Fruit fly (Drosophila melanogaster): ENCODE measurements around the gene CG5160.

The CG5160 gene

DNA sequence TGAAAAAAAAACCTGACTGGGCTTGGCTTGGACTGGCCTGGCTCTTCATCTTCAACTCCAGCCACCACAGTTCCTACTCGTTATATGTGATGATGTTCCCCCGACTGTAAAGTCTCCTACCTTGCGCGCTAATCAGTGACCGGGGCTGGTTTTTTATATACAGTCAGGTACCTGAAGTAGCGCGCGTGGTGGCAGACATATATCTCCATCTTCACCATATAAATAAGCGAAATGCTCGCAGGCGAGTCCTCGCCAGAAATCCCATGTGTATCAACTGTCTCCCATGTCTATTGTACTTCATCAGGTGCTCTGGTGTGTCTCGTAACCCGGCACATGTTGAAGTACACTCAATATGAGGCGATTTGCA, 27.1 kb upstream of the CG5160 start:
- TF ChIP-seq Sp1 (GFP tag; optimal IDR thresholded peaks at IDR 0.05) (no peak), Dfd (GFP tag; optimal IDR thresholded peaks at IDR 0.05) (no peak), fru (GFP tag; optimal IDR thresholded peaks at IDR 0.05) (no peak), Dif (GFP tag; optimal IDR thresholded peaks at IDR 0.05; ENCODE audit: partially characterized antibody) (peak; percentile 3), HLH106 (tag; optimal IDR thresholded peaks at IDR 0.05) (no peak), Hr83 (GFP tag; optimal IDR thresholded peaks at IDR 0.05; ENCODE audit: poor library complexity, severe bottlenecking) (peak; percentile 53), N (GFP tag; optimal IDR thresholded peaks at IDR 0.05) (no peak), h (GFP tag; optimal IDR thresholded peaks at IDR 0.05) (no peak)

DNA sequence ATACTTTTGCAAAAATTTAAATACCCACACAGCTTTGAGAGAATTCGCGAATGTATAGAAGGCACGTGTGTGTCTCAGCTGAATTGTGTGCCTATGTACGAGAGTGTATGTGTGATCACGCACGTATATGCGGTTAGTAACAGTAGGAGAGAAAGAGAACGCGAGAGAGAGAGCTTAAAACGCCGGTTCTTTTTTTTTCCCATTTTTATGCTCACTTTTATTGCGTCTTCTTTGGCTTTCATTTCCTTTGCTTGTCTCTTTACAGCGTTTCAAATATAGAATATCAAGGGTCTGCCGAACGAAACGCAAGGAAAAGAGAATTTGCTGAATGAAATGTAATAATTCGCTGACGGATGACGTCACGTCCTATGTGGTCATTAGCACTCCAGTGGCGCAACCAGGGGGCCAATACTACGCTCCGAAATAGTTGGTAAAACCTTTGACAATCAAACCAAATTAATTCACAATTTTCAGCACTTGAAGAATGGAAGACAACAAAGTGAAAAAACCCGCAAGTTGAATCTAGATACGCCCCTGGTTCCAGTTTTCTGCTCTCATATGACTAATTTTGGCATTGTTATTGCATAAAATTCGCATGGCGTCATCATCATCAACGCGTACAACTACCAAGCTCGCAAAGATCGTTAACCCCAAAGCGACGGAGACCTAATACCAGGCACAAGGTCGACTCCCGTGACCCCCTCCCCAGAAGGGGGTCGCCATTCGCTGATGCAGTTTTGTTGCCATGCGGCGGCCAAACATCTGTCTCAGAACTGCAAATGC, 26.5 kb upstream of the CG5160 start:
- TF ChIP-seq CrebA (GFP tag; optimal IDR thresholded peaks at IDR 0.05; ENCODE audit: borderline replicate concordance) (peak; percentile 72), Hr83 (GFP tag; optimal IDR thresholded peaks at IDR 0.05; ENCODE audit: poor library complexity, severe bottlenecking) (peak; percentile 69), pan (optimal IDR thresholded peaks at IDR 0.05) (no peak), br (GFP tag; optimal IDR thresholded peaks at IDR 0.05) (peak; percentile 93), fru (GFP tag; optimal IDR thresholded peaks at IDR 0.05) (peak; percentile 88), sv (GFP tag; optimal IDR thresholded peaks at IDR 0.05) (peak; percentile 40), ey (GFP tag; optimal IDR thresholded peaks at IDR 0.05) (peak; percentile 93), brk (GFP tag; optimal IDR thresholded peaks at IDR 0.05) (peak; percentile 82), Mio (GFP tag; optimal IDR thresholded peaks at IDR 0.05) (peak; percentile 81), OdsH (GFP tag; optimal IDR thresholded peaks at IDR 0.05) (peak; percentile 91), CG32264 (GFP tag; optimal IDR thresholded peaks at IDR 0.05) (peak; percentile 76), Jra (GFP tag; optimal IDR thresholded peaks at IDR 0.05) (peak; percentile 76), CG9705 (GFP tag; optimal IDR thresholded peaks at IDR 0.05) (peak; percentile 49), N (GFP tag; optimal IDR thresholded peaks at IDR 0.05) (no peak), woc (GFP tag; optimal IDR thresholded peaks at IDR 0.05) (peak; percentile 42), HLH106 (tag; optimal IDR thresholded peaks at IDR 0.05) (peak; percentile 89), Dif (GFP tag; optimal IDR thresholded peaks at IDR 0.05; ENCODE audit: partially characterized antibody) (peak; percentile 73), Rel (GFP tag; optimal IDR thresholded peaks at IDR 0.05) (no peak), Rel (tag; optimal IDR thresholded peaks at IDR 0.05) (peak; percentile 10), Vsx2 (GFP tag; optimal IDR thresholded peaks at IDR 0.05; ENCODE audit: partially characterized antibody) (no peak), dl (GFP tag; optimal IDR thresholded peaks at IDR 0.05; ENCODE audit: insufficient read depth in 1 of 2, partially characterized antibody in 2 of 2) (peak; percentile 25 to 72), h (GFP tag; optimal IDR thresholded peaks at IDR 0.05) (peak; percentile 92), Abd-B (GFP tag; optimal IDR thresholded peaks at IDR 0.05) (no peak), dsf (GFP tag; optimal IDR thresholded peaks at IDR 0.05; ENCODE audit: borderline replicate concordance) (peak; percentile 80), Hnf4 (GFP tag; optimal IDR thresholded peaks at IDR 0.05) (peak; percentile 85), foxo (GFP tag; optimal IDR thresholded peaks at IDR 0.05) (peak; percentile 53 to 92), Sp1 (GFP tag; optimal IDR thresholded peaks at IDR 0.05) (peak; percentile 83), usp (GFP tag; optimal IDR thresholded peaks at IDR 0.05) (no peak), lola (GFP tag; optimal IDR thresholded peaks at IDR 0.05) (no peak), jim (GFP tag; optimal IDR thresholded peaks at IDR 0.05) (no peak), rgr (GFP tag; optimal IDR thresholded peaks at IDR 0.05) (peak; percentile 92), Dfd (GFP tag; optimal IDR thresholded peaks at IDR 0.05) (no peak), psq (GFP tag; optimal IDR thresholded peaks at IDR 0.05) (peak; percentile 95), Hr78 (GFP tag; optimal IDR thresholded peaks at IDR 0.05) (no peak), dmrt93B (GFP tag; optimal IDR thresholded peaks at IDR 0.05) (peak; percentile 78), tai (GFP tag; optimal IDR thresholded peaks at IDR 0.05) (peak; percentile 72), Myc (optimal IDR thresholded peaks at IDR 0.05) (no peak), sage (GFP tag; optimal IDR thresholded peaks at IDR 0.05) (peak; percentile 27), GATAd (GFP tag; optimal IDR thresholded peaks at IDR 0.05) (peak; percentile 2)
